Fruit fly (Drosophila melanogaster) whole organism, embryonic: ENCODE results near the gene CG13671.

Experiments used
- BEAF-32 ChIP-seq: fragments of 200-800 bp; sonication (Bioruptor generic); optimal IDR thresholded peaks from 3 replicates; lab custom pipeline; 2017; ENCODE audit warnings: missing biosample characterization, missing genetic modification characterization, mild to moderate bottlenecking, moderate library complexity, missing genetic modification reagents
- CG10209 ChIP-seq: fragments of 200-800 bp; sonication (Bioruptor generic); optimal IDR thresholded peaks from 3 replicates; lab custom pipeline; 2017; ENCODE audit warnings: missing biosample characterization, mild to moderate bottlenecking, missing genetic modification characterization, missing genetic modification reagents
- CG1233 ChIP-seq: fragments of 200-800 bp; sonication (Bioruptor generic); optimal IDR thresholded peaks from 4 replicates; lab custom pipeline; 2018; ENCODE audit warnings: missing biosample characterization, mild to moderate bottlenecking, missing genetic modification characterization
- CG12744 ChIP-seq: fragments of 200-800 bp; sonication (Bioruptor generic); optimal IDR thresholded peaks from 2 replicates; lab custom pipeline; 2016; ENCODE audit warnings: missing biosample characterization, missing genetic modification characterization
- CG13296 ChIP-seq: fragments of 200-800 bp; sonication (Bioruptor generic); optimal IDR thresholded peaks from 3 replicates; lab custom pipeline; 2018; ENCODE audit warnings: missing biosample characterization, mild to moderate bottlenecking, missing genetic modification characterization
- CG17385 ChIP-seq: fragments of 200-800 bp; sonication (Bioruptor generic); optimal IDR thresholded peaks from 3 replicates; lab custom pipeline; 2018; ENCODE audit warnings: missing biosample characterization, mild to moderate bottlenecking, missing genetic modification characterization
- CG17802 ChIP-seq: fragments of 200-800 bp; sonication (Bioruptor generic); optimal IDR thresholded peaks from 2 replicates; lab custom pipeline; 2018; ENCODE audit warnings: missing biosample characterization, mild to moderate bottlenecking, missing genetic modification characterization, moderate library complexity
- CG18764 ChIP-seq: fragments of 200-800 bp; sonication (Bioruptor generic); optimal IDR thresholded peaks from 3 replicates; lab custom pipeline; 2016; ENCODE audit warnings: missing biosample characterization, missing genetic modification characterization
- CG31224 ChIP-seq: fragments of 200-800 bp; sonication (Bioruptor generic); IDR thresholded peaks from 2 replicates; pipeline ENCODE4 v1.3.6; 2022; ENCODE audit warnings: missing biosample characterization, missing genetic modification characterization
- CG32772 ChIP-seq: fragments of 200-800 bp; sonication (Bioruptor generic); IDR thresholded peaks from 2 replicates; pipeline ENCODE4 v1.3.6; 2022; ENCODE audit warnings: missing biosample characterization, missing genetic modification characterization
- CG34224 ChIP-seq: fragments of 200-800 bp; sonication (Bioruptor generic); IDR thresholded peaks from 3 replicates; pipeline ENCODE4 v1.3.6; 2022; ENCODE audit warnings: missing biosample characterization, missing genetic modification characterization; ENCODE audit not compliant: partially characterized antibody
- CG4404 ChIP-seq: fragments of 200-800 bp; sonication (Bioruptor generic); IDR thresholded peaks from 2 replicates; pipeline ENCODE4 v1.3.6; 2022; ENCODE audit warnings: missing biosample characterization, missing genetic modification characterization
- CG4820 ChIP-seq: fragments of 200-800 bp; sonication (Bioruptor generic); optimal IDR thresholded peaks from 3 replicates; lab custom pipeline; 2016; ENCODE audit warnings: missing biosample characterization, missing genetic modification characterization
- CG5953 ChIP-seq: fragments of 200-800 bp; sonication (Bioruptor generic); IDR thresholded peaks from 2 replicates; pipeline ENCODE4 v1.3.6; 2022; ENCODE audit warnings: missing biosample characterization, missing genetic modification characterization
- CG9932 ChIP-seq: fragments of 200-800 bp; sonication (Bioruptor generic); IDR thresholded peaks from 2 replicates; pipeline ENCODE4 v1.3.6; 2022; ENCODE audit warnings: missing biosample characterization, missing genetic modification characterization
- D ChIP-seq, 2 experiments: fragments of 200-800 bp in 1 of 2; fragments of >200 bp in 1 of 2; sonication (Bioruptor generic) in 1 of 2; optimal IDR thresholded peaks; 2 replicates in 1 of 2; 3 replicates in 1 of 2; lab custom pipeline; 2017; ENCODE audit warnings: mild to moderate bottlenecking in 1 of 2, missing biosample characterization in 1 of 2, missing genetic modification characterization in 1 of 2, missing genetic modification reagents in 1 of 2
- Dfd ChIP-seq, 2 experiments: fragments of >200 bp; optimal IDR thresholded peaks; 2 replicates each; lab custom pipeline; 2017; ENCODE audit warnings: missing biosample characterization in 2 of 2, missing genetic modification characterization in 2 of 2
- Elba2 ChIP-seq: fragments of 200-800 bp; sonication (Bioruptor generic); optimal IDR thresholded peaks from 3 replicates; lab custom pipeline; 2016; ENCODE audit warnings: missing biosample characterization, missing genetic modification characterization
- HLH4C ChIP-seq: fragments of 200-800 bp; sonication (Bioruptor generic); IDR thresholded peaks from 3 replicates; pipeline ENCODE4 v1.3.6; 2022; ENCODE audit warnings: missing biosample characterization, missing genetic modification characterization; ENCODE audit not compliant: partially characterized antibody
- HLH54F ChIP-seq: fragments of 200-800 bp; sonication (Bioruptor generic); optimal IDR thresholded peaks from 3 replicates; lab custom pipeline; 2016; ENCODE audit warnings: missing biosample characterization, missing genetic modification characterization
- NC2β ChIP-seq: fragments of 200-800 bp; sonication (Bioruptor generic); optimal IDR thresholded peaks from 2 replicates; lab custom pipeline; 2016; ENCODE audit warnings: missing biosample characterization, missing genetic modification characterization
- NK7.1 ChIP-seq: fragments of 200-800 bp; sonication (Bioruptor generic); optimal IDR thresholded peaks from 3 replicates; lab custom pipeline; 2016; ENCODE audit warnings: missing biosample characterization, missing genetic modification characterization
- Ptx1 ChIP-seq: fragments of 200-800 bp; sonication (Bioruptor generic); IDR thresholded peaks from 2 replicates; pipeline ENCODE4 v1.3.6; 2022; ENCODE audit warnings: missing biosample characterization, missing genetic modification characterization
- Scr ChIP-seq: fragments of 200-800 bp; sonication (Bioruptor generic); IDR thresholded peaks from 2 replicates; pipeline ENCODE4 v1.3.6; 2022; ENCODE audit warnings: missing biosample characterization, missing genetic modification characterization; ENCODE audit not compliant: partially characterized antibody
- Vsx1 ChIP-seq: fragments of 200-800 bp; sonication (Bioruptor generic); optimal IDR thresholded peaks from 2 replicates; lab custom pipeline; 2017; ENCODE audit warnings: missing biosample characterization, mild to moderate bottlenecking, missing genetic modification characterization, missing genetic modification reagents
- Xrp1 ChIP-seq: fragments of 200-800 bp; sonication (Bioruptor generic); IDR thresholded peaks from 2 replicates; pipeline ENCODE4 v1.3.6; 2022; ENCODE audit warnings: missing biosample characterization, missing genetic modification characterization
- al ChIP-seq: fragments of 200-800 bp; sonication (Bioruptor generic); IDR thresholded peaks from 2 replicates; pipeline ENCODE4 v1.3.6; 2022; ENCODE audit warnings: missing biosample characterization, missing genetic modification characterization
- aop ChIP-seq: fragments of 200-800 bp; sonication (Bioruptor generic); IDR thresholded peaks from 2 replicates; pipeline ENCODE4 v1.3.6; 2022; ENCODE audit warnings: missing biosample characterization, missing genetic modification characterization
- ase ChIP-seq: fragments of 200-800 bp; sonication (Bioruptor generic); IDR thresholded peaks from 3 replicates; pipeline ENCODE4 v1.3.6; 2022; ENCODE audit warnings: missing biosample characterization, missing genetic modification characterization
- croc ChIP-seq: fragments of 200-800 bp; sonication (Bioruptor generic); conservative IDR thresholded peaks from 3 replicates; pipeline ENCODE4 v1.3.6; 2022; ENCODE audit warnings: missing biosample characterization, missing genetic modification characterization
- crol ChIP-seq: fragments of 200-800 bp; sonication (Bioruptor generic); IDR thresholded peaks from 2 replicates; pipeline ENCODE4 v1.3.6; 2022; ENCODE audit warnings: missing biosample characterization, missing genetic modification characterization
- dm ChIP-seq: fragments of 200-800 bp; sonication (Bioruptor generic); optimal IDR thresholded peaks from 3 replicates; lab custom pipeline; 2016; ENCODE audit warnings: missing biosample characterization, missing genetic modification characterization
- exex ChIP-seq: fragments of 200-800 bp; sonication (Bioruptor generic); optimal IDR thresholded peaks from 4 replicates; lab custom pipeline; 2018; ENCODE audit warnings: missing biosample characterization, mild to moderate bottlenecking, missing genetic modification characterization, moderate library complexity
- fd3F ChIP-seq: fragments of 200-800 bp; sonication (Bioruptor generic); optimal IDR thresholded peaks from 2 replicates; lab custom pipeline; 2018; ENCODE audit warnings: missing biosample characterization, mild to moderate bottlenecking, missing genetic modification characterization, moderate library complexity
- fru ChIP-seq: fragments of >200 bp; optimal IDR thresholded peaks from 2 replicates; lab custom pipeline; 2017
- gcm2 ChIP-seq: fragments of 200-800 bp; sonication (Bioruptor generic); optimal IDR thresholded peaks from 2 replicates; lab custom pipeline; 2016; ENCODE audit warnings: missing biosample characterization, missing genetic modification characterization
- gsb-n ChIP-seq: fragments of 200-800 bp; sonication (Bioruptor generic); optimal IDR thresholded peaks from 3 replicates; lab custom pipeline; 2018; ENCODE audit warnings: missing biosample characterization, mild to moderate bottlenecking, missing genetic modification characterization
- kah ChIP-seq: fragments of 200-800 bp; sonication (Bioruptor generic); optimal IDR thresholded peaks from 2 replicates; lab custom pipeline; 2018; ENCODE audit warnings: missing biosample characterization, mild to moderate bottlenecking, missing genetic modification characterization
- lbe ChIP-seq: fragments of 200-800 bp; sonication (Bioruptor generic); optimal IDR thresholded peaks from 2 replicates; lab custom pipeline; 2016; ENCODE audit warnings: missing biosample characterization, mild to moderate bottlenecking, missing genetic modification characterization
- lmd ChIP-seq: fragments of 200-800 bp; sonication (Bioruptor generic); IDR thresholded peaks from 2 replicates; pipeline ENCODE4 v1.3.6; 2022; ENCODE audit warnings: missing biosample characterization, missing genetic modification characterization
- peb ChIP-seq: fragments of 200-800 bp; sonication (Bioruptor generic); IDR thresholded peaks from 2 replicates; pipeline ENCODE4 v1.3.6; 2022; ENCODE audit warnings: missing biosample characterization, missing genetic modification characterization
- scrt ChIP-seq: fragments of 200-800 bp; sonication (Bioruptor generic); optimal IDR thresholded peaks from 2 replicates; lab custom pipeline; 2018; ENCODE audit warnings: missing biosample characterization, mild to moderate bottlenecking, missing genetic modification characterization, moderate library complexity
- sug ChIP-seq: fragments of 200-800 bp; optimal IDR thresholded peaks from 2 replicates; lab custom pipeline; 2019; ENCODE audit warnings: missing biosample characterization, mild to moderate bottlenecking, missing genetic modification characterization, moderate library complexity
- tin ChIP-seq: fragments of 200-800 bp; sonication (Bioruptor generic); optimal IDR thresholded peaks from 3 replicates; lab custom pipeline; 2016; ENCODE audit warnings: missing biosample characterization, missing genetic modification characterization
- tio ChIP-seq: fragments of 200-800 bp; sonication (Bioruptor generic); optimal IDR thresholded peaks from 2 replicates; lab custom pipeline; 2017; ENCODE audit warnings: missing biosample characterization, missing genetic modification characterization, inconsistent platforms
- trem ChIP-seq: fragments of 200-800 bp; optimal IDR thresholded peaks from 3 replicates; lab custom pipeline; 2019; ENCODE audit warnings: missing biosample characterization, mild to moderate bottlenecking, missing genetic modification characterization, moderate library complexity
- ttk ChIP-seq: fragments of 200-800 bp; sonication (Bioruptor generic); IDR thresholded peaks from 2 replicates; pipeline ENCODE4 v2.1.2; 2022; ENCODE audit warnings: missing biosample characterization, missing genetic modification characterization
- vvl ChIP-seq: fragments of 200-800 bp; sonication (Bioruptor generic); IDR thresholded peaks from 2 replicates; pipeline ENCODE4 v1.3.6; 2022; ENCODE audit warnings: missing biosample characterization, missing genetic modification characterization

Gene CG13671

DNA sequence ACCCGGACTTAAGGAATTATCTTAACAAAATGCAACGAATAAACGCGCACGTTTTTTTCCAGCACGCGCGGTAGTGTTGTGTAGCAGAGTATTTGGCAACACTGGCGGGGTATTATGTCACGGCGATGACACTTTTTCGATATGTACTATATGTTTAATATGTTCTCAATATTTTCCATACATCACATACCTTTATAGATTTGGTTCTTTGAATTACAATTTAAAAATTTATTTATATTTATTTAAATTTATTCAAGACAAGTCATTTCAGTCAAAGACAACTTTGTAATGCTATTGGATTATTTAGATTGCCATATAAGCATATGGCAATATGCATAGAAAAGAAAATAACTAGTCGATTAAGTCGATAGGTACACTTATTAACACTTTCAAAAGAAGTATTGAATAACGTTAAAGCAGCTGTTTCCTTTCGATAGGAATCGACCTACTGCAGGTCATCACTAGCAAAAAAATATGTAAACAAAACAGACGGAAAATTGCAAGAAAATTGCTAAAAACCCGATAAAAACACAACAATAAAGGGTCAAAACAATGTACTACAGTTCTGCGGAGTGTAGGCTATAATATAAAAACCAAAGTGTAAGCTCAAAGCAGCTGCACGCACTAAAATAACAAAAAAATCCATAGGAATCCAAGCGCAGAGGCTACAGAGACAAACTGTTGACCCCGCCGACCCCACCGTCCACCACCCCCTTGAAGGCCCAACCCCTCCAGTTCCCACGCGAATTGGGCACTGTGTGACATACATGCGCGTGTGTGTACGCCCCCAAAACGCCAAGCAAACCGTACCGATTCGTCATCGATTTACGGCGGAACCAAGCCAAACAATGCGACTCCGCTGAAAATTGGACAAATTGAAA, 46.5 kb downstream of the CG13671 start, which contains the start of the genes CG7182 and GAPcenA (continued):
- TF ChIP-seq exex (tag; lab: Kevin White, UChicago) (peak; percentile 31), ttk (0 out of 2 replicates have a peak, but pooled peaks have one; percentile 10), fd3F (GFP tag; lab: Kevin White, UChicago) (peak; percentile 68), CG4404 (GFP tag; lab: Robert Waterston, UW) (peak; percentile 33), CG17802 (tag; lab: Kevin White, UChicago) (peak; percentile 11), dm (GFP tag; lab: Kevin White, UChicago) (peak; percentile 91), CG10209 (peak; percentile 69), crol (GFP tag; lab: Robert Waterston, UW) (peak; percentile 99), CG4820 (GFP tag; lab: Kevin White, UChicago) (peak; percentile 59), ase (GFP tag; lab: Robert Waterston, UW) (peak; percentile 52; the same call in 1 of the 3 replicates), BEAF-32 (GFP tag; lab: Kevin White, UChicago) (peak; percentile 72), lmd (GFP tag; lab: Robert Waterston, UW) (peak; percentile 33; the same call in 1 of the 2 replicates), CG34224 (GFP tag; lab: Robert Waterston, UW) (peak; percentile 43; the same call in 1 of the 3 replicates), al (GFP tag; lab: Robert Waterston, UW) (peak; percentile 65), CG9932 (GFP tag; lab: Robert Waterston, UW) (peak; percentile 82), CG18764 (peak; percentile 42), CG32772 (GFP tag; lab: Robert Waterston, UW) (peak; percentile 33; the same call in 1 of the 2 replicates), Vsx1 (peak; percentile 3), kah (GFP tag; lab: Kevin White, UChicago) (no peak), fru (lab: Kevin White, UChicago) (no peak), scrt (peak; percentile 48), CG31224 (GFP tag; lab: Robert Waterston, UW) (peak; percentile 34; the same call in 1 of the 2 replicates), Ptx1 (peak; percentile 67), gsb-n (tag; lab: Kevin White, UChicago) (peak; percentile 66), lbe (GFP tag; lab: Kevin White, UChicago) (peak; percentile 76), CG1233 (GFP tag; lab: Kevin White, UChicago) (peak; percentile 73), CG13296 (GFP tag; lab: Kevin White, UChicago) (peak; percentile 57), Dfd (GFP tag; optimal IDR thresholded peaks at IDR 0.05; lab: Kevin White, UChicago) (no peak), croc (GFP tag; lab: Robert Waterston, UW) (peak; percentile 40; the same call in 1 of the 3 replicates), CG12744 (peak; percentile 10), sug (peak; percentile 90), tin (peak; percentile 67), Elba2 (GFP tag; lab: Kevin White, UChicago) (peak; percentile 60), tio (no peak), peb (no peak), NC2β (GFP tag; lab: Kevin White, UChicago) (peak; percentile 2), vvl (GFP tag; lab: Robert Waterston, UW) (peak; percentile 53), HLH4C (GFP tag; lab: Robert Waterston, UW) (peak; percentile 59; the same call in 2 of the 3 replicates), Xrp1 (GFP tag; lab: Robert Waterston, UW) (peak; percentile 56; the same call in 1 of the 2 replicates), HLH54F (peak; percentile 36), CG5953 (GFP tag; lab: Robert Waterston, UW) (no peak), Scr (GFP tag; lab: Robert Waterston, UW) (peak; percentile 72), gcm2 (GFP tag; lab: Kevin White, UChicago) (no peak), aop (GFP tag; lab: Robert Waterston, UW) (no peak), D (optimal IDR thresholded peaks at IDR 0.05; lab: Kevin White, UChicago) (no peak), D (GFP tag; optimal IDR thresholded peaks at IDR 0.05; lab: Kevin White, UChicago) (peak; percentile 53), CG17385 (GFP tag; lab: Kevin White, UChicago) (peak; percentile 63), trem (tag; lab: Kevin White, UChicago) (peak; percentile 84), NK7.1 (GFP tag; lab: Kevin White, UChicago) (peak; percentile 3)
